Fruit fly (Drosophila melanogaster): ENCODE results near the gene CG31219.

DNA sequence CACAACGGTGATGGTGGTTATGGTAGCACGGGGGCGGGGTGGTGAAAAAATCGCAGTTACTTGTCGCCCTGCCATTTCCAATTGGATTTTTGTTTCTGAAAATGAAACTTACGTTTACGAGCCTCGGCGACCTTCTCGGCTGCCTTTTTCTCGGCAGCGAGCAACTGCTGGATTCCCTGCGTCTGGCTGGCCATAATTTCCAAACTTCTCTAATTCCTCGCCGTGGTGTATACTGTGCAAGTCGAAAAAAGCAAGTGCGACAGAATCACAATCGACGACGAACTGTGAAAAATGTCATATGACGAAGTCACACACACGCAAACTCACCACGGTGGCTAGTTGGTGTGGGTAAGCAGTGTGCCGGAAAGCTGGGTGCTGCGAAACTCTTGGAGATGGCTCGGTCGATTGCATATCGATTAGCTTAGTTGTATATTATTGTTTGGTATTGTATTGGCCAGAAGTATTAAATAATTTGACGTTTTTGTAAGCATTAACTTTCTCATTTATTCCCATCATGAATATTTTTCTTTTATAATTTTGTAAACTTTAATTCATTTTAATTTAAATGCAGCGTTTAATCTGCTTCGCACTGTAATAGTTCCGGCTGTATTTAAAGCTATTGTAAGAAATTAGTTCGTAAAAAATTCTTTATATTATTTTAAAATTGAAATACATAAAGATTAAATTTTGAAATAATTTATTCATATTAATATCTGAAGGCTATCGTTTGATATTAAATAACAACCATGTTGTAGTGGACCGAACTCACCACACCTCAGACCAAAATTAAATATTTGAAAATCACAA, 6.5 kb upstream of the CG31219 start, which contains the start of gene Vha13:
- TF ChIP-seq CG8478 (optimal IDR thresholded peaks at IDR 0.05) (no peak), CTCF (optimal IDR thresholded peaks at IDR 0.05) (no peak)
